Worm (Caenorhabditis elegans): Measurements from ENCODE around the gene Y46G5A.34.

DNA sequence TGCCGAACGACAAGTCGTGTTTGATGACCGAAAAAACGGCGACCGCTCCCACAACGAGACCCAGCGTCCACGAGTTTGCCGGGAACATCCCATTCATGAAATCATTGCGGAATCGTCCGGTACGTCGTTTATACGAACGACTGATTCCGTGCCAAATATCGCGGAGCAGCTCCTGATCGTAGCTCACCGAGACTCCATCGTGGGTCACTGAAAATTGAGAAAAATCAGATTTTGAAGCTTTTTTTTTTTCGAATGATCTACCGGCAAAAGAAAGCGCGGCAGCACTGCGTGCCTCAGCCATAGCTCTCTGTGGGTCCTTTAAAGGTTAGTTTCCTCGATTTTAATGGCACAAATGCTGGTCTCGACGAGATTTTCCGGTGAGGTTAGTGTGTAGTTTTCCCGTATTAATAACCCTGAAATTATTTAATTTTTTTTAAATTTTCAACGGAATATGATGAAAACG, 19.6 kb downstream of the Y46G5A.34 start, which contains the start of gene cpt-1:
- TF ChIP-seq lsy-2 (tag; optimal IDR thresholded peaks at IDR 0.05) = no peak
- no peak for TF ChIP-seq sptf-1 (tag; optimal IDR thresholded peaks at IDR 0.05)
- TF ChIP-seq pha-4 (tag; optimal IDR thresholded peaks at IDR 0.05) = no peak
- TF ChIP-seq ces-1 (GFP tag; optimal IDR thresholded peaks at IDR 0.05) = no peak
- no peak for TF ChIP-seq nhr-12 (tag; optimal IDR thresholded peaks at IDR 0.05)
- TF ChIP-seq snpc-4 (tag; optimal IDR thresholded peaks at IDR 0.05) = no peak
- no peak for TF ChIP-seq unc-62 (GFP tag; optimal IDR thresholded peaks at IDR 0.05)
- no peak for TF ChIP-seq blmp-1 (tag; optimal IDR thresholded peaks at IDR 0.05)
- no peak for TF ChIP-seq nhr-28 (tag; optimal IDR thresholded peaks at IDR 0.05)
- TF ChIP-seq elt-3 (tag; optimal IDR thresholded peaks at IDR 0.05) = no peak
- TF ChIP-seq elt-1 (tag; optimal IDR thresholded peaks at IDR 0.05; ENCODE audit: borderline replicate concordance, insufficient read depth) = no peak
- TF ChIP-seq nhr-76 (tag; optimal IDR thresholded peaks at IDR 0.05) = no peak
